Fruit fly (Drosophila melanogaster) whole organism, embryonic: Measurements from ENCODE around the gene cnir.

Source experiments
- CG10209 ChIP-seq: fragments of 200-800 bp; sonication (Bioruptor generic); optimal IDR thresholded peaks from 3 replicates; lab custom pipeline; 2017; ENCODE audit warnings: missing biosample characterization, mild to moderate bottlenecking, missing genetic modification characterization, missing genetic modification reagents
- CG10274 ChIP-seq: fragments of 200-800 bp; sonication (Bioruptor generic); optimal IDR thresholded peaks from 3 replicates; lab custom pipeline; 2017; ENCODE audit warnings: missing biosample characterization, mild to moderate bottlenecking, missing genetic modification characterization
- CG11723 ChIP-seq: fragments of 200-800 bp; sonication (Bioruptor generic); optimal IDR thresholded peaks from 2 replicates; lab custom pipeline; 2017; ENCODE audit warnings: missing biosample characterization, mild to moderate bottlenecking, missing genetic modification characterization
- CG13296 ChIP-seq: fragments of 200-800 bp; sonication (Bioruptor generic); optimal IDR thresholded peaks from 3 replicates; lab custom pipeline; 2018; ENCODE audit warnings: missing biosample characterization, mild to moderate bottlenecking, missing genetic modification characterization
- CG14667 ChIP-seq: fragments of 200-800 bp; sonication (Bioruptor generic); IDR thresholded peaks from 2 replicates; pipeline ENCODE4 v1.3.6; 2022; ENCODE audit warnings: missing biosample characterization, missing genetic modification characterization
- CG17568 ChIP-seq: fragments of 200-800 bp; sonication (Bioruptor generic); optimal IDR thresholded peaks from 2 replicates; lab custom pipeline; 2018; ENCODE audit warnings: missing biosample characterization, mild to moderate bottlenecking, missing genetic modification characterization, moderate library complexity
- CG18599 ChIP-seq: fragments of 200-800 bp; sonication (Bioruptor generic); optimal IDR thresholded peaks from 3 replicates; lab custom pipeline; 2017; ENCODE audit warnings: missing biosample characterization, missing genetic modification characterization, mild to moderate bottlenecking, moderate library complexity, missing genetic modification reagents
- CG18619 ChIP-seq: fragments of 200-800 bp; sonication (Bioruptor generic); optimal IDR thresholded peaks from 3 replicates; lab custom pipeline; 2017; ENCODE audit warnings: missing biosample characterization, mild to moderate bottlenecking, missing genetic modification characterization
- CG3281 ChIP-seq: fragments of 200-800 bp; sonication (Bioruptor generic); optimal IDR thresholded peaks from 3 replicates; lab custom pipeline; 2017; ENCODE audit warnings: missing biosample characterization, mild to moderate bottlenecking, missing genetic modification characterization
- CG33557 ChIP-seq: fragments of 200-800 bp; sonication (Bioruptor generic); optimal IDR thresholded peaks from 2 replicates; lab custom pipeline; 2019; ENCODE audit warnings: missing biosample characterization, mild to moderate bottlenecking, missing genetic modification characterization, moderate library complexity
- CG4854 ChIP-seq: fragments of 200-800 bp; sonication (Bioruptor generic); optimal IDR thresholded peaks from 2 replicates; lab custom pipeline; 2016; ENCODE audit warnings: missing biosample characterization, missing genetic modification characterization, inconsistent platforms
- CG6272 ChIP-seq: fragments of 200-800 bp; sonication (Bioruptor generic); IDR thresholded peaks from 2 replicates; pipeline ENCODE4 v1.3.6; 2022; ENCODE audit warnings: missing biosample characterization, missing genetic modification characterization
- CG7357 ChIP-seq: fragments of 200-800 bp; sonication (Bioruptor generic); IDR thresholded peaks from 3 replicates; pipeline ENCODE4 v1.3.6; 2022; ENCODE audit warnings: missing biosample characterization, missing genetic modification characterization
- CG7372 ChIP-seq: fragments of 200-800 bp; sonication (Bioruptor generic); IDR thresholded peaks from 2 replicates; pipeline ENCODE4 v1.3.6; 2022; ENCODE audit warnings: missing biosample characterization, missing genetic modification characterization
- CG7556 ChIP-seq: fragments of 200-800 bp; sonication (Bioruptor generic); optimal IDR thresholded peaks from 2 replicates; lab custom pipeline; 2017; ENCODE audit warnings: missing biosample characterization, mild to moderate bottlenecking, missing genetic modification characterization
- CG8089 ChIP-seq: fragments of 200-800 bp; sonication (Bioruptor generic); optimal IDR thresholded peaks from 3 replicates; lab custom pipeline; 2016; ENCODE audit warnings: missing biosample characterization, missing genetic modification characterization
- CG9727 ChIP-seq: fragments of 200-800 bp; sonication (Bioruptor generic); optimal IDR thresholded peaks from 3 replicates; lab custom pipeline; 2017; ENCODE audit warnings: missing biosample characterization, mild to moderate bottlenecking, missing genetic modification characterization
- D19A ChIP-seq: fragments of 200-800 bp; optimal IDR thresholded peaks from 3 replicates; lab custom pipeline; 2019; ENCODE audit warnings: missing biosample characterization, mild to moderate bottlenecking, missing genetic modification characterization, moderate library complexity
- Fer2 ChIP-seq: fragments of 200-800 bp; sonication (Bioruptor generic); optimal IDR thresholded peaks from 2 replicates; lab custom pipeline; 2018; ENCODE audit warnings: missing biosample characterization, mild to moderate bottlenecking, missing genetic modification characterization, moderate library complexity
- Gug ChIP-seq: fragments of 200-800 bp; sonication (Bioruptor generic); IDR thresholded peaks from 4 replicates; pipeline ENCODE4 v1.3.6; 2022; ENCODE audit warnings: missing biosample characterization, missing genetic modification characterization
- HmgD ChIP-seq: fragments of 200-800 bp; sonication (Bioruptor generic); optimal IDR thresholded peaks from 3 replicates; lab custom pipeline; 2016; ENCODE audit warnings: missing biosample characterization, missing genetic modification characterization
- Hr3 ChIP-seq: fragments of 200-800 bp; sonication (Bioruptor generic); optimal IDR thresholded peaks from 3 replicates; lab custom pipeline; 2016; ENCODE audit warnings: missing biosample characterization, missing genetic modification characterization
- Hr39 ChIP-seq: fragments of >200 bp; optimal IDR thresholded peaks from 2 replicates; lab custom pipeline; 2017
- Lpt ChIP-seq: fragments of >200 bp; optimal IDR thresholded peaks from 2 replicates; lab custom pipeline; 2018; ENCODE audit warnings: missing biosample characterization, missing genetic modification characterization
- MESR4 ChIP-seq: fragments of 200-800 bp; sonication (Bioruptor generic); optimal IDR thresholded peaks from 2 replicates; lab custom pipeline; 2018; ENCODE audit warnings: missing biosample characterization, mild to moderate bottlenecking, missing genetic modification characterization, moderate library complexity
- Max ChIP-seq: fragments of 200-800 bp; sonication (Bioruptor generic); optimal IDR thresholded peaks from 2 replicates; lab custom pipeline; 2016; ENCODE audit warnings: missing biosample characterization, mild to moderate bottlenecking, missing genetic modification characterization
- Med ChIP-seq: fragments of 200-800 bp; sonication (Bioruptor generic); peaks from one replicate; lab custom pipeline; 2016; ENCODE audit warnings: missing biosample characterization, missing genetic modification characterization, mild to moderate bottlenecking, inconsistent platforms, moderate library complexity
- NFAT ChIP-seq: fragments of 200-800 bp; sonication (Bioruptor generic); IDR thresholded peaks from 2 replicates; pipeline ENCODE4 v1.3.6; 2022; ENCODE audit warnings: missing biosample characterization, missing genetic modification characterization
- Opbp ChIP-seq: fragments of 200-800 bp; sonication (Bioruptor generic); IDR thresholded peaks from 3 replicates; pipeline ENCODE4 v1.3.6; 2022; ENCODE audit warnings: missing biosample characterization, missing genetic modification characterization; ENCODE audit not compliant: partially characterized antibody
- Ssrp ChIP-seq: fragments of 200-800 bp; sonication (Bioruptor generic); optimal IDR thresholded peaks from 2 replicates; lab custom pipeline; 2018; ENCODE audit warnings: missing biosample characterization, mild to moderate bottlenecking, missing genetic modification characterization, moderate library complexity
- ase ChIP-seq: fragments of 200-800 bp; sonication (Bioruptor generic); IDR thresholded peaks from 3 replicates; pipeline ENCODE4 v1.3.6; 2022; ENCODE audit warnings: missing biosample characterization, missing genetic modification characterization
- ash1 ChIP-seq: fragments of 200-800 bp; sonication (Bioruptor generic); optimal IDR thresholded peaks from 2 replicates; lab custom pipeline; 2018; ENCODE audit warnings: missing biosample characterization, mild to moderate bottlenecking, missing genetic modification characterization
- cad ChIP-seq: fragments of >200 bp; optimal IDR thresholded peaks from 2 replicates; lab custom pipeline; 2017; ENCODE audit warnings: missing biosample characterization, missing genetic modification characterization
- ci ChIP-seq: fragments of 200-800 bp; sonication (Bioruptor generic); IDR thresholded peaks from 3 replicates; pipeline ENCODE4 v1.3.6; 2022; ENCODE audit warnings: missing biosample characterization, missing genetic modification characterization
- crp ChIP-seq, 2 experiments: fragments of 200-800 bp; sonication (Bioruptor generic); optimal IDR thresholded peaks; 2 replicates in 1 of 2; 3 replicates in 1 of 2; lab custom pipeline; 2017; ENCODE audit warnings: missing biosample characterization in 2 of 2, missing genetic modification characterization in 2 of 2, mild to moderate bottlenecking in 1 of 2, moderate library complexity in 1 of 2
- da ChIP-seq: fragments of 200-800 bp; sonication (Bioruptor generic); optimal IDR thresholded peaks from 2 replicates; lab custom pipeline; 2016; ENCODE audit warnings: missing biosample characterization, missing genetic modification characterization
- exex ChIP-seq: fragments of 200-800 bp; sonication (Bioruptor generic); optimal IDR thresholded peaks from 4 replicates; lab custom pipeline; 2018; ENCODE audit warnings: missing biosample characterization, mild to moderate bottlenecking, missing genetic modification characterization, moderate library complexity
- h ChIP-seq: fragments of >200 bp; optimal IDR thresholded peaks from 2 replicates; lab custom pipeline; 2017
- inv ChIP-seq: fragments of 200-800 bp; sonication (Bioruptor generic); IDR thresholded peaks from 2 replicates; pipeline ENCODE4 v1.3.6; 2022; ENCODE audit warnings: missing biosample characterization, missing genetic modification characterization; ENCODE audit not compliant: partially characterized antibody
- lov ChIP-seq, 2 experiments: fragments of 200-800 bp in 1 of 2; fragments of >200 bp in 1 of 2; sonication (Bioruptor generic) in 1 of 2; IDR thresholded peaks in 1 of 2; optimal IDR thresholded peaks in 1 of 2; 2 replicates in 1 of 2; 3 replicates in 1 of 2; pipeline versions ENCODE4 v1.3.6 to Lab custom; 2017 to 2022; ENCODE audit warnings: missing biosample characterization in 1 of 2, missing genetic modification characterization in 1 of 2
- maf-S ChIP-seq: fragments of 200-800 bp; sonication (Bioruptor generic); optimal IDR thresholded peaks from 2 replicates; lab custom pipeline; 2016; ENCODE audit warnings: missing biosample characterization, missing genetic modification characterization
- pb ChIP-seq: fragments of 200-800 bp; sonication (Bioruptor generic); optimal IDR thresholded peaks from 3 replicates; lab custom pipeline; 2016; ENCODE audit warnings: missing biosample characterization, missing genetic modification characterization
- sc ChIP-seq, 3 experiments: fragments of >200 bp in 2 of 3; fragments of 200-800 bp in 1 of 3; sonication (Bioruptor generic) in 1 of 3; optimal IDR thresholded peaks; 2 replicates in 2 of 3; 3 replicates in 1 of 3; lab custom pipeline; 2017; ENCODE audit warnings: mild to moderate bottlenecking in 1 of 3, missing biosample characterization in 1 of 3, missing genetic modification characterization in 1 of 3, missing genetic modification reagents in 1 of 3
- seq ChIP-seq: fragments of 200-800 bp; sonication (Bioruptor generic); IDR thresholded peaks from 2 replicates; pipeline ENCODE4 v1.3.6; 2022; ENCODE audit warnings: missing biosample characterization, missing genetic modification characterization
- slou ChIP-seq: fragments of 200-800 bp; sonication (Bioruptor generic); optimal IDR thresholded peaks from 3 replicates; lab custom pipeline; 2016; ENCODE audit warnings: missing biosample characterization, missing genetic modification characterization
- sqz ChIP-seq: fragments of 200-800 bp; sonication (Bioruptor generic); optimal IDR thresholded peaks from 3 replicates; lab custom pipeline; 2018; ENCODE audit warnings: missing biosample characterization, mild to moderate bottlenecking, missing genetic modification characterization
- stc ChIP-seq: fragments of 200-800 bp; sonication (Bioruptor generic); IDR thresholded peaks from 2 replicates; pipeline ENCODE4 v1.3.6; 2022; ENCODE audit warnings: missing biosample characterization, missing genetic modification characterization
- trem ChIP-seq: fragments of 200-800 bp; optimal IDR thresholded peaks from 3 replicates; lab custom pipeline; 2019; ENCODE audit warnings: missing biosample characterization, mild to moderate bottlenecking, missing genetic modification characterization, moderate library complexity
- vnd ChIP-seq: fragments of 200-800 bp; sonication (Bioruptor generic); IDR thresholded peaks from 3 replicates; pipeline ENCODE4 v1.3.6; 2022; ENCODE audit warnings: missing biosample characterization, missing genetic modification characterization; ENCODE audit not compliant: partially characterized antibody
- vvl ChIP-seq: fragments of 200-800 bp; sonication (Bioruptor generic); IDR thresholded peaks from 2 replicates; pipeline ENCODE4 v1.3.6; 2022; ENCODE audit warnings: missing biosample characterization, missing genetic modification characterization
- wdn ChIP-seq: fragments of 200-800 bp; sonication (Bioruptor generic); IDR thresholded peaks from 2 replicates; pipeline ENCODE4 v1.3.6; 2022; ENCODE audit warnings: missing biosample characterization, missing genetic modification characterization

cnir gene

DNA sequence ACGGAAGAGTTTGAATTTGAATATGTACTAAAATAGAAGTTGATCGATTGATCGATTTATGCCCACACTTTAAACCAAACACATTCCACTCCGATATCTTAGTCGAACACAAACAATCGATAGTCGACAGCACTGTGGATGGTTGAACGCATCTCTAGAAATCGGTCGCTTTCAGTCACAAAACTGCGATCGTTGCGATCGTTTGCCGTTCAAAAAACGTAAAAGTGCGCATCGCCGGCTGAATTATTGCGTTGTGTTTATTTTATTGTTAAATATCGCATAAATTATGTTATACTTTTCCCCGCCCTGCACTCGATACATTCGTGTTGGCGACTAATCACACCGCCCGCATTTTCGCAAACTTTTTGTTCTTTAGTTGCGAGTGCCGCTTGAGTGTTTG, 40.5 kb downstream of the cnir start, which contains the start of gene Ccdc85 (continued):
- no peak for TF ChIP-seq CG7357
- no peak for TF ChIP-seq lov (optimal IDR thresholded peaks at IDR 0.05; lab: Kevin White, UChicago)
- 0 out of 3 replicates have a peak, but pooled peaks have one; percentile 26 for TF ChIP-seq lov (GFP tag; IDR thresholded peaks at IDR 0.05; lab: Robert Waterston, UW)
- TF ChIP-seq CG7556 (GFP tag; lab: Kevin White, UChicago) = no peak
- no peak for TF ChIP-seq sc (optimal IDR thresholded peaks at IDR 0.05; lab: Kevin White, UChicago)
- TF ChIP-seq sc (GFP tag; optimal IDR thresholded peaks at IDR 0.05; lab: Kevin White, UChicago) = no peak
- TF ChIP-seq Opbp = peak; percentile 96
- no peak for TF ChIP-seq slou (GFP tag; lab: Kevin White, UChicago)
- TF ChIP-seq seq (GFP tag; lab: Robert Waterston, UW) = no peak
- no peak for TF ChIP-seq CG18619 (GFP tag; lab: Kevin White, UChicago)
- TF ChIP-seq CG8089 (GFP tag; lab: Kevin White, UChicago) = no peak
- no peak for TF ChIP-seq CG10274 (GFP tag; lab: Kevin White, UChicago)
- peak; percentile 83 for TF ChIP-seq trem
- no peak for TF ChIP-seq pb (GFP tag; lab: Kevin White, UChicago)
- no peak; the same call in 1 of the 2 replicates for TF ChIP-seq stc (GFP tag; lab: Robert Waterston, UW)
- TF ChIP-seq Ssrp = no peak
- TF ChIP-seq maf-S (GFP tag; lab: Kevin White, UChicago) = no peak
- no peak for TF ChIP-seq CG7372 (GFP tag; lab: Robert Waterston, UW)
- no peak for TF ChIP-seq Fer2
- TF ChIP-seq exex = no peak
- no peak for TF ChIP-seq CG14667 (GFP tag; lab: Robert Waterston, UW)
- no peak for TF ChIP-seq Hr39
- TF ChIP-seq Max (GFP tag; lab: Kevin White, UChicago) = no peak
- TF ChIP-seq wdn (GFP tag; lab: Robert Waterston, UW) = no peak
- TF ChIP-seq CG6272 = no peak
- no peak for TF ChIP-seq da
- no peak for TF ChIP-seq cad (GFP tag; lab: Kevin White, UChicago)
- peak; percentile 7 for TF ChIP-seq CG33557 (GFP tag; lab: Kevin White, UChicago)
- TF ChIP-seq Gug (GFP tag; lab: Robert Waterston, UW) = no peak
- no peak for TF ChIP-seq sqz
- TF ChIP-seq CG4854 (GFP tag; lab: Kevin White, UChicago) = no peak
- no peak for TF ChIP-seq ash1 (GFP tag; lab: Kevin White, UChicago)
- TF ChIP-seq D19A (tag; lab: Kevin White, UChicago) = no peak
- no peak for TF ChIP-seq CG10209 (GFP tag; lab: Kevin White, UChicago)
- peak; percentile 36 for TF ChIP-seq MESR4 (GFP tag; lab: Kevin White, UChicago)
- no peak for TF ChIP-seq HmgD
- TF ChIP-seq CG13296 (GFP tag; lab: Kevin White, UChicago) = peak; percentile 2
- TF ChIP-seq NFAT (GFP tag; lab: Robert Waterston, UW) = no peak
- TF ChIP-seq CG18599 (GFP tag; lab: Kevin White, UChicago) = no peak
- no peak for TF ChIP-seq CG11723
- no peak for TF ChIP-seq Lpt
- no peak for TF ChIP-seq Hr3 (GFP tag; lab: Kevin White, UChicago)
- TF ChIP-seq Med (GFP tag; lab: Kevin White, UChicago) = peak; percentile 93
- TF ChIP-seq CG3281 (GFP tag; lab: Kevin White, UChicago) = no peak
- TF ChIP-seq CG9727 (GFP tag; lab: Kevin White, UChicago) = no peak
- TF ChIP-seq h (lab: Kevin White, UChicago) = no peak
- TF ChIP-seq crp (GFP tag; optimal IDR thresholded peaks at IDR 0.05; lab: Kevin White, UChicago) = no peak
- peak; percentile 94 for TF ChIP-seq vnd (GFP tag; lab: Robert Waterston, UW)
- no peak for TF ChIP-seq ase (GFP tag; lab: Robert Waterston, UW)
- TF ChIP-seq inv (GFP tag; lab: Robert Waterston, UW) = peak; percentile 84
- TF ChIP-seq ci (GFP tag; lab: Robert Waterston, UW) = peak; percentile 76
- TF ChIP-seq vvl (GFP tag; lab: Robert Waterston, UW) = peak; percentile 70
- TF ChIP-seq CG17568 (GFP tag; lab: Kevin White, UChicago) = no peak
